Worm (Caenorhabditis elegans): ENCODE results near the gene M106.7.

DNA sequence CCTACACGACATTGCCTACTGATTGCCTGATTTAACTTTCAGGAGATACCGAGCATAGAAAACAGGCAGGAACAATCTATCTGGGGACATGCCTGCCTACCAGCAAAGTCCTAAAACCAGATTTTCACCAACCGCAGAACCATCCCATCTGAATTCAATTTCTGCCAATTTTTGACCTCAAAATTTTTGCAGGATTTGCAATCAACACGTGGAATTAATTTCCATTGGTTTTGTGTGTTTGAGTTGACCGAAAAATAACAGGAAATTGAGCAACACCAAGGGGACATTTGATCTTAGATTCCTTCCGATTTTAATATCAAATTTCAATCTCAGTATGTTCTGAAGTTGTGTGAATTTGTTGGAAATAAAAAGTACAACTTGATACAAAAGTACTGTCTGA is 42.0 kb upstream of the M106.7 start:
- no peak for TF ChIP-seq ama-1 (optimal IDR thresholded peaks at IDR 0.05)
- no peak for TF ChIP-seq R02D3.7 (tag; optimal IDR thresholded peaks at IDR 0.05)
- TF ChIP-seq unc-62 (GFP tag; optimal IDR thresholded peaks at IDR 0.05) = no peak
- TF ChIP-seq nhr-25 (tag; optimal IDR thresholded peaks at IDR 0.05) = no peak
- no peak for TF ChIP-seq nhr-237 (tag; optimal IDR thresholded peaks at IDR 0.05)
- no peak for TF ChIP-seq ztf-11 (tag; optimal IDR thresholded peaks at IDR 0.05)

Data from whole organism, L3 larva.